Worm (Caenorhabditis elegans) whole organism, L4/young adult: ENCODE measurements around the gene F58E6.8.

Source experiments
- W03F9.2 ChIP-seq: fragments of 150-350 bp; optimal IDR thresholded peaks from 2 replicates; lab custom pipeline; 2014; ENCODE audit warnings: missing biosample characterization, missing genetic modification characterization
- dao-5 ChIP-seq: sonication (generic microtip); optimal IDR thresholded peaks from 2 replicates; lab custom pipeline; 2016; ENCODE audit warnings: missing genotype, missing genetic modification characterization, moderate library complexity, missing compliant biosample characterization
- him-1 ChIP-seq: sonication (generic microtip); optimal IDR thresholded peaks from 2 replicates; lab custom pipeline; 2016; ENCODE audit warnings: missing genotype, missing genetic modification reagents, missing genetic modification characterization, missing compliant biosample characterization

Gene F58E6.8

DNA sequence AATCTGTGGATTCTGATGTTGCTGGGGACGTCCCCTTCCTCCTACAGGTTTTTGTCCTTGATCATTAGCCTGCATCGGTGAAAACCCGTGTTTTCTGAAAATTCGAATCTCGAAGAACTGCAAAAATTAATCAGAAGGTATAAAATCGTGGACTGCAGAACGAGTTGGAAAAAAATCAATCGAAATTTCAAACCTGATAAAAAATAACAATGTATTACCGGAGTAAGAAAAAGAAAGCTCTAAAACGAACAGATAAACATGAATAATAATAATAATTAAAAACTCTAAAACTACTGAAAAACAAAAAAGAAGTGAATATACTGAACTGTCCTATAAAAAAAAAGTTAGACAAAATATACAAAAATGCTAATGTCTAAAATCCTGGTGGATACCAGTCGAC, 27.3 kb upstream of the F58E6.8 start, which contains the start of gene F46B6.5:
Gene F46B6.5 (minus strand): TSS at position 101 of the 400 bp plus-strand sequence.
- no peak for TF ChIP-seq W03F9.2
- TF ChIP-seq him-1, result no peak
- TF ChIP-seq dao-5 (tag; lab: Kevin White, UChicago), result no peak

DNA sequence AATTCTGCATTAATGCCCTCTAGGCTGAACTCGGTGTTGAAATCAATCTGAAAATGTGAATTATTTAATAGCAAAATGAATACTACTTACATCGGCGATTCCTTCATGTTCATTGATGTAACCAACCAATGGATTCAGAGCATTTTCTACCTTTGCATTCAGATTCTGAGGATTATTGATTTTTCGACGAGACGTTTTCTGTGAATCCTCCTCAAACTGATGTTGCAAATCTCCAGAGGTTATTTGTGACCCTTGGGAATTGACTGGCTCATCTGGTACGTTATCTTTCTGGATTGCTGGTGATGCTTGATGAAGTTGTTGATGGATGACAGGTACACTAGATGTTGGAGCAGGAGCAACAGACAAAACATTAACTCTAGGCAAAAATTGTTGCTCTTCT, 26.4 kb upstream of the F58E6.8 start:
- TF ChIP-seq dao-5 (tag; lab: Kevin White, UChicago) (no peak), him-1 (no peak), W03F9.2 (no peak)

DNA sequence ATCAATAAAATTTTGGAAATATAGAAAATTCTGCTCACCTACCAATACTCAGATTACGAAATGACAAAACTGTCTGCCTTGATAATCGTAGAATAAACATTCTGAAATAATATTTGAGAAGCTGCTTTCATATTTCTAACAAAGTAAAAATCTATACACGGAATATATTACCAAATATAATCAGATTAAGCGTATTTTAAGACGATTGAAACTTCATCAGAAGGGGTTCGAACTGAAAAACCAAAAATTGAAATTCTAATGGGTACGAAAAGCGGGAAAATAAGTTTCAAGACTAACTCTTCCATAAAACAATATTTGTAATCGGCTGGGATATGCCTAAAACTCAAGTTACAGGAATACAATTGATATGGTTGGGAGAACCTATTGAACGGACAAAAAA, 23.8 kb upstream of the F58E6.8 start, which contains the start of gene F46B6.4:
Gene F46B6.4 (minus strand): TSS at position 101 of the 400 bp plus-strand sequence.
- TF ChIP-seq him-1 (no peak), dao-5 (tag; lab: Kevin White, UChicago) (no peak), W03F9.2 (no peak)

ce11 chrV:9777645-9778044, 22.0 kb upstream of the F58E6.8 start, which contains the start of gene smg-4:
smg-4 (minus strand) TSS chrV:9777745.
- TF ChIP-seq W03F9.2, result no peak

- TF ChIP-seq dao-5 (tag; lab: Kevin White, UChicago) (no peak), him-1 (no peak), W03F9.2 (no peak)
These were observed 20.1 kb upstream of the F58E6.8 start, which contains the start of gene F46B6.12 for ce11 chrV:9775734-9776133. F46B6.12 (minus strand) TSS chrV:9775834.

ce11 chrV:9771970-9772369, 16.3 kb upstream of the F58E6.8 start, which contains the start of gene F46B6.2:
F46B6.2 (plus strand) TSS chrV:9772285.
- TF ChIP-seq W03F9.2, result no peak
- no peak for TF ChIP-seq dao-5 (tag; lab: Kevin White, UChicago)
- no peak for TF ChIP-seq him-1

- no peak for TF ChIP-seq W03F9.2
- no peak for TF ChIP-seq him-1
- no peak for TF ChIP-seq dao-5 (tag; lab: Kevin White, UChicago)
These were observed 15.7 kb upstream of the F58E6.8 start for ce11 chrV:9771311-9771710.

ce11 chrV:9768828-9769778, 13.5 kb upstream of the F58E6.8 start, which contains the start of gene unc-42:
unc-42 (minus strand) TSS chrV:9769391.
- TF ChIP-seq him-1 (no peak), W03F9.2 (no peak), dao-5 (tag; lab: Kevin White, UChicago) (no peak)

DNA sequence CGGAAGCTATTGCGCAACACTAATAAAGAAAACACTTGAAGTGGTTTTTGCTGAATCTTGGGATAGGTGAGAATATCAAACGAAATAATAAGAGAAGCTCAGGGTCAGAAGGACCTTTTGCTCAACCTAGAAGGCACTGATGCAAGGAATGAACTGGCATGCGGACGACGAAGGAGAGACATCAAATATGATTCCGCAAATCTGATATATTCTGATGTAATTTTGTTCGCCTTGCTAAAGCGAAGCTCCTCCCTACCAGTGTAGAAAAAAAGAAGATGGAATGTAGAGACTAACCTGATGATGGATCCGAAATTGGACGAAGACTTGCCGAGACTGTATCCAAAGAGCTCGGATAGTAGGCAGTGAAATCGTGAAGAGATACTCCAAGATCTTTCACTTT, 12.3 kb upstream of the F58E6.8 start:
- TF ChIP-seq him-1 (no peak), W03F9.2 (no peak), dao-5 (tag; lab: Kevin White, UChicago) (no peak)

ce11 chrV:9765622-9766021, 10.0 kb upstream of the F58E6.8 start:
- TF ChIP-seq him-1 (no peak), W03F9.2 (no peak), dao-5 (tag; lab: Kevin White, UChicago) (no peak)

ce11 chrV:9764552-9764951, 8.9 kb upstream of the F58E6.8 start:
- TF ChIP-seq dao-5 (tag; lab: Kevin White, UChicago) (no peak), W03F9.2 (no peak), him-1 (no peak)

- TF ChIP-seq dao-5 (tag; lab: Kevin White, UChicago) (no peak), him-1 (no peak), W03F9.2 (no peak)
These were observed 8.1 kb upstream of the F58E6.8 start for ce11 chrV:9763759-9764158.

- TF ChIP-seq him-1, result no peak
- no peak for TF ChIP-seq dao-5 (tag; lab: Kevin White, UChicago)
- TF ChIP-seq W03F9.2, result no peak
These were observed 2.8 kb upstream of the F58E6.8 start for ce11 chrV:9758437-9758836.

DNA sequence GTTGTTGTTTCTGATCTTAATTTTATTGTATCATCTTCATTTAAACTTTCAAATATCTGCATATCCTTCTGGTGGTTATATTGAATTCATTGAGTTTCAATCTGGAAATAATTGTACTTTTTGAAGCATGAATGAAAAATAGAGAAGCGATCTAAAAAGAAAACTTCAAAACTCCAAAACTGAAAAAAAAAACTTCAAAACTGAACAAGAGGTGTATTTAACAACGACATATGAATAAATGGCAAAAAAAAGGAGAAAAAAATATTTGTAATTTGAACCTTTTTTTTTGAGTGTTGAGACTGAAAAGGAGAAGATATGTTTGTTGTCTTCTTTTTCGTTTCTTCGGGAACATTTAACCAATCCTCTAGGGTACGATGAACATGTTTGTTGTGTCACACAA, 2.3 kb upstream of the F58E6.8 start, which contains the start of gene F58E6.11:
Gene F58E6.11 (minus strand): TSS at position 101 of the 400 bp plus-strand sequence.
- no peak for TF ChIP-seq him-1
- TF ChIP-seq dao-5 (tag; lab: Kevin White, UChicago), result no peak
- TF ChIP-seq W03F9.2, result no peak

DNA sequence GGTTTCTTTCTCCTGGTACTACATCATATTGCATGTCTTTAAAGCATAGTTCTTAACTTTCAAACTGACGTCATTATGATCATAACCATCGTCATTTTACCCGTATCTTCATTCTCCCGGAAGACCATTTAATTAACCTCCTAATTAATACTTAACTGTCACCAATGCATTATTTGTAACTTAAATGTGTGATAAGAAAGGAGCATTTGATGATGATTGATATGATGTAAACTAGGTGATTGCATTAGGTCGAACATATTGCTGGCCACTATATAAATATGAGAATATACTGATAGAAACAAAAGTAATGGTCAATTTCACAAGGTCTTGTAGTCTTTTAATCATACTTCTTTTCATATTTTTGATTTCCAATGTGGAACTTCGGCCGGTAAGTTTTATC, 617 bp upstream of the F58E6.8 start, which contains the start of gene hrg-3:
Gene hrg-3 (plus strand): TSS at position 227 of the 400 bp plus-strand sequence.
- TF ChIP-seq dao-5 (tag; lab: Kevin White, UChicago), result no peak
- no peak for TF ChIP-seq W03F9.2
- TF ChIP-seq him-1, result no peak
